Fruit fly (Drosophila melanogaster): ENCODE results near the gene CG10226.

The CG10226 gene

dm6 chr3L:6256408-6257188 is 16.7 kb upstream of the CG10226 start, which contains the start of gene Best2:
Best2 (minus strand) TSS chr3L:6256665.
- TF ChIP-seq CG17801 (GFP tag; optimal IDR thresholded peaks at IDR 0.05; ENCODE audit: partially characterized antibody), result peak; percentile 96

DNA sequence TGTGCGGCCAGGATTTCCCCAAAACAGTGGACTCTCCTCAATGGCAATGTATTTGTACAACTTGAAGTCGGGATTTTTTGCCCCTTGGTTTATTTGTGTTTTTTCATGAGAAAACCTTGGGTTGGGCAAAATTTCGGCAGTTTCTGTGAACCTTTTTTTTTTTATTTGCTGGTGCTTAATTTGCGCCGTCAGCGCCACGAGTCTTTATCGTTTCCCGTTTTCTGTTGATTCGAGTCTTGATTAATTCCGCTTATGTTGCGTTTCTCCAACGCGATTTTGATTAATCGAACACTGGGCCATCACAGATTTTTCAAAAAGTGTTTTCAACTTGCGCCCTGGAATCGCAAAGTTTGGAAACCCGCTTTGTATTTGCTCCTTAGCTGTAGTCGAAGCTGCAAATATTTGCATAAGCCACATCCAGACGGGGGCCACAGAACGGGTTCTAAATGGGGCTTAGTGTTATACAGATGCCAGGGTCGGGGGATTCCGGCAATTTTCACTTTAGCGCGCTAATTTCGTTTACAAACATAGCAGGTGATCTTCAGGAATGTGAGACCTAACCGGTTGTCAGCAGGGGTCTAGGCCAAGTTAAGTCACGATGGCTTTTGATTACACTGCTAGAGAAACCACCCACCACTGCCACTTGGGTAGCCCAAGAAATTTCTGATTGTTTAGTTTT is 14.7 kb upstream of the CG10226 start:
- TF ChIP-seq CG17801 (GFP tag; optimal IDR thresholded peaks at IDR 0.05; ENCODE audit: partially characterized antibody), result no peak

DNA sequence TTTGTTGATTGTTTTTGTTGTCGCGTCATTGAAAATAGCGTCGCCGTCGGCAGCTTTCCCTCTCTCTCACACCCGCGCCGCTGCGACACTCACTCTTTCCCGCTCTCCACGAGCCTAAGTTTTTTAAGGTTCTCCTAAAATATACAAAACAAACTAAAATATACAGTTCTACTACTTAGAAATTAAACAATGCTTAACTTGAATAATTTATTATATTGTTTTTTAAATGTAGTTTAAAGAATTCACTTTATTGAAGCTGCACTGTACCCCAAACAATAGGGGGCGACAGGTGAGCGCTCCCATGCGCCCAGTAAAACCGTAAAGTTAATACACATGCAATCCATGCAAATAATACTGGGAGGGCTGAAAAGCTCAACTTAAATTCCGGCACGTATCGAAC is 13.9 kb upstream of the CG10226 start:
- TF ChIP-seq CG17801 (GFP tag; optimal IDR thresholded peaks at IDR 0.05; ENCODE audit: partially characterized antibody), result peak; percentile 37

DNA sequence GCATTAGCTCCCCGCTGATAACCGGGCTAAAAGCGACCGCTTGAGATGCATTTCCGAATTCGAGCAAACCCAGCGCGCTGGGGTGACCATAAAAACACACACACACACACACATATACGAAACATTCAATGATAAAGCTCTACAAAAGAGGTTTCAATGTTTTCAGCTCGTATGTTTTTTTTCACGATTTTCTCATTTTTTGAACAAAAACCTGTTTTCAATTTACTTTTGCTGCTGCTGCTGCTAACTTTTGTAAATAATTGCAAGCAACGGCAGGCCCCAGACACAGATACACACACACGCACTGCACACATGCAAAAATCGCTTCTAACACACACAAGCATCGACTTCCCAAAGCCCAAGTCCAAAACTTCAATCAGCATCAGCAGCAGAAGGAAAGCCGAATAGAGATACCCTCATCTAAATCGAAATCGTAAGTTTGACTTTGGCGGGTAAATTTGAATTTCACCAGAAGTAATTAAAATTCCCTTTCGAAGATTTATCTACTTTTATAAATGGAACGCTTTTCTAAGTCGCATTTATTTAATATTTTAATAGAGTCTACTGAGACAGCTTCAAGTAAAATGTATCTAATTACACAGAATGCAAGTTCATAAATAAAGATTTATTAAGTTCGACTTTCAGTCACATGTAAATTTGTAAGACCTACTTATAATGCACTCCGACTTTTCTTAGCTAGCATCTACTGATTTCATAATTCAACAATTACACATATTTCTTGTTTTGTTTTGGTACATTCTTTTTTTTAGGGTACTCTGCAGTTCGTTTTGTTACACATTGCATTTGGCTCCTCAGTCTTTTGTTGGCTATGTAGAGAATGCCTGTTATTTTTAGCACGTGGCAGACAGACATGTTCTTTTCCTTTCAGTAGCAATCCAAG is 9.6 kb upstream of the CG10226 start:
- no peak for TF ChIP-seq CG17801 (GFP tag; optimal IDR thresholded peaks at IDR 0.05; ENCODE audit: partially characterized antibody)

dm6 chr3L:6245646-6246045 is 5.8 kb upstream of the CG10226 start, which contains the start of gene Mdr65:
Mdr65 (minus strand) TSS chr3L:6245746.
- TF ChIP-seq CG17801 (GFP tag; optimal IDR thresholded peaks at IDR 0.05; ENCODE audit: partially characterized antibody), result no peak

dm6 chr3L:6234035-6234434 is 5.8 kb downstream of the CG10226 start, which contains the start of gene CG42714:
CG42714 (minus strand) TSS chr3L:6234056.
- TF ChIP-seq CG17801 (GFP tag; optimal IDR thresholded peaks at IDR 0.05; ENCODE audit: partially characterized antibody), result no peak

- no peak for TF ChIP-seq CG17801 (GFP tag; optimal IDR thresholded peaks at IDR 0.05; ENCODE audit: partially characterized antibody)
Measured at dm6 chr3L:6233281-6233680, 6.6 kb downstream of the CG10226 start, which contains the start of gene BG642312. BG642312 (minus strand) TSS chr3L:6233381.

- no peak for TF ChIP-seq CG17801 (GFP tag; optimal IDR thresholded peaks at IDR 0.05; ENCODE audit: partially characterized antibody)
Measured at dm6 chr3L:6232261-6232660, 7.6 kb downstream of the CG10226 start, which contains the start of gene CG13299. CG13299 (minus strand) TSS chr3L:6232361.

- TF ChIP-seq CG17801 (GFP tag; optimal IDR thresholded peaks at IDR 0.05; ENCODE audit: partially characterized antibody), result peak; percentile 58
Measured at dm6 chr3L:6220187-6220586, 19.7 kb downstream of the CG10226 start, which contains the start of gene CG33946. CG33946 (plus strand) TSS chr3L:6220578.

dm6 chr3L:6218517-6219155 is 21.2 kb downstream of the CG10226 start:
- no peak for TF ChIP-seq CG17801 (GFP tag; optimal IDR thresholded peaks at IDR 0.05; ENCODE audit: partially characterized antibody)

- TF ChIP-seq CG17801 (GFP tag; optimal IDR thresholded peaks at IDR 0.05; ENCODE audit: partially characterized antibody), result no peak
Measured at dm6 chr3L:6217806-6218205, 22.1 kb downstream of the CG10226 start, which contains the start of gene LanA. LanA (minus strand) TSS chr3L:6218022.

dm6 chr3L:6217212-6217611 is 22.7 kb downstream of the CG10226 start:
- no peak for TF ChIP-seq CG17801 (GFP tag; optimal IDR thresholded peaks at IDR 0.05; ENCODE audit: partially characterized antibody)

DNA sequence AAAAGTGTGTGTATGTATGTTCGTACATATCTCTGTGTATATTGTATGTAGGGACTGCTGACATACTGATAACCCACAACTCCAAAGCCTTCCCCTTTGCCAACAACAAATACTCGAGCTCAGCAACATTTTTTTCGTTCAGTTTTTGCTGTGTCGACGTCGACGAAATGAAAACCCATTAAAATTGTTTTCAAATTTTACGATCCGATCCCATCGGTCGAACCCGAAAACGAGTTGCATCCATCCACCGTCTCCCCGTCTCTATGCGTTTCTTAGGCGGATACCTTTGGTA is 23.1 kb downstream of the CG10226 start:
- TF ChIP-seq CG17801 (GFP tag; optimal IDR thresholded peaks at IDR 0.05; ENCODE audit: partially characterized antibody), result no peak

DNA sequence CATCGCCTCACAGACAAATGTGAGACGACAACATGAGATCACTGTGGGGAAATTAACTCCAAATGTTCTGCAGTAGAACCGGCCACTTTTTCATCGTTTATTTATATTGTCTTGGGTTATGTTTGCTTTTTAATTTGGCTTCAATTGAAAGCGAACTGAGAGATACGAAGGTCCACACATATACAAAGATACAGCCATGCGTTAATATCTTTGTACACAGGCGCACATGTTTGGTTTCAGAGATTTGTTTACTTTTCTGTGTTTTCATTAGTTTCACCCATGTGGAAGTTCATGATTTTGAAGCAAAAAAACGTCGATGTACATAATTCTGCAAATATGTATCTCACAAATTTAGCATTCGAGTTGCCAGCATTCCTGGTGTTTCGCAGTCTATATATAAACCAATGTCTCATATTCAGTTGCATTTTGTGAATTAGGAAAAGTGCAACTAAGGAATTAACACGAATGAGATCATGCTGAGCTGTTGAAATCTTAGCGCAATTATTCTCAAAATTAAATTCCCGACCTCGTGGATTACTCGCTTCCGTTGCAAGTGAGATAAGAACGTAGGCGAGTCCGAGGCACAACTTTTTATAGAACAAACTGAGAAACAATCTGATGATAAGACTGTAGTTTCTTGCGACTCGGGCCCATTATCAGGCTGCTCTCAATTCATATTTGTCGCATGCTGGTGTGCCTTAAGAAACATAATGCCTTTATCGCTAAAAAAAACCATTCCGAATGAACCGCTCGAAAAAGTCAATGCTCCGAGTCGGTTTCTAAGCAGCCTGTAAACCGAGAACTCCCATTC is 23.7 kb downstream of the CG10226 start:
- TF ChIP-seq CG17801 (GFP tag; optimal IDR thresholded peaks at IDR 0.05; ENCODE audit: partially characterized antibody), result no peak
